Fruit fly (Drosophila melanogaster) whole organism, wandering third instar larva: ENCODE results near the gene ZnT35C.

Experiments used
- Abd-B ChIP-seq: fragments of >200 bp; optimal IDR thresholded peaks from 2 replicates; lab custom pipeline; 2017; ENCODE audit warnings: missing biosample characterization, missing genetic modification characterization
- CG32264 ChIP-seq: fragments of 200-800 bp; sonication (Bioruptor generic); optimal IDR thresholded peaks from 2 replicates; lab custom pipeline; 2016; ENCODE audit warnings: missing biosample characterization, missing genetic modification characterization
- CG9705 ChIP-seq: fragments of 200-800 bp; sonication (Bioruptor generic); optimal IDR thresholded peaks from 2 replicates; lab custom pipeline; 2018; ENCODE audit warnings: missing biosample characterization, mild to moderate bottlenecking, missing genetic modification characterization
- CrebA ChIP-seq: fragments of 200-800 bp; sonication (Bioruptor generic); optimal IDR thresholded peaks from 2 replicates; lab custom pipeline; 2016; ENCODE audit warnings: missing biosample characterization, mild to moderate bottlenecking, missing genetic modification characterization, borderline replicate concordance
- Dfd ChIP-seq: fragments of >200 bp; optimal IDR thresholded peaks from 2 replicates; lab custom pipeline; 2017; ENCODE audit warnings: missing biosample characterization, missing genetic modification characterization
- Dif ChIP-seq: fragments of 200-275, 200-300 bp; sonication (Bioruptor generic); optimal IDR thresholded peaks from 2 replicates; lab custom pipeline; 2018; ENCODE audit warnings: missing biosample characterization, missing genetic modification characterization; ENCODE audit not compliant: partially characterized antibody
- GATAd ChIP-seq: sonication (Bioruptor generic); optimal IDR thresholded peaks from 2 replicates; lab custom pipeline; 2016; ENCODE audit warnings: missing biosample characterization, missing genetic modification characterization
- HLH106 ChIP-seq: fragments of 200-800 bp; optimal IDR thresholded peaks from 3 replicates; lab custom pipeline; 2019; ENCODE audit warnings: missing biosample characterization, mild to moderate bottlenecking, missing genetic modification characterization, moderate library complexity
- Hnf4 ChIP-seq: fragments of 200-800 bp; sonication (Bioruptor generic); optimal IDR thresholded peaks from 2 replicates; lab custom pipeline; 2016; ENCODE audit warnings: missing biosample characterization, mild to moderate bottlenecking, missing genetic modification characterization
- Hr78 ChIP-seq: fragments of >200 bp; optimal IDR thresholded peaks from 2 replicates; lab custom pipeline; 2017; ENCODE audit warnings: missing biosample characterization, missing genetic modification characterization
- Hr83 ChIP-seq: fragments of 200-300 bp; sonication (Bioruptor generic); optimal IDR thresholded peaks from 2 replicates; lab custom pipeline; 2016; ENCODE audit warnings: missing biosample characterization, mild to moderate bottlenecking, missing genetic modification characterization, moderate library complexity; ENCODE audit not compliant: poor library complexity, severe bottlenecking
- Jra ChIP-seq: sonication (Bioruptor generic); optimal IDR thresholded peaks from 2 replicates; lab custom pipeline; 2016; ENCODE audit warnings: missing biosample characterization, missing genetic modification characterization
- Mio ChIP-seq: sonication (Bioruptor generic); optimal IDR thresholded peaks from 2 replicates; lab custom pipeline; 2016; ENCODE audit warnings: missing biosample characterization, missing genetic modification characterization
- N ChIP-seq: fragments of >200 bp; optimal IDR thresholded peaks from 2 replicates; lab custom pipeline; 2018; ENCODE audit warnings: missing biosample characterization, missing external identifiers, missing genetic modification characterization
- OdsH ChIP-seq: fragments of 200-800 bp; sonication (Bioruptor generic); optimal IDR thresholded peaks from 2 replicates; lab custom pipeline; 2016; ENCODE audit warnings: missing biosample characterization, mild to moderate bottlenecking, missing genetic modification characterization
- Rel ChIP-seq, 2 experiments: fragments of 200-800 bp; sonication (Bioruptor generic) in 1 of 2; optimal IDR thresholded peaks; 2 replicates in 1 of 2; 3 replicates in 1 of 2; lab custom pipeline; 2016 to 2019; ENCODE audit warnings: mild to moderate bottlenecking in 2 of 2, missing biosample characterization in 2 of 2, missing genetic modification characterization in 2 of 2, moderate library complexity in 1 of 2
- Sp1 ChIP-seq: fragments of 200-800 bp; sonication (Bioruptor generic); optimal IDR thresholded peaks from 3 replicates; lab custom pipeline; 2019; ENCODE audit warnings: missing biosample characterization, mild to moderate bottlenecking, missing genetic modification characterization, moderate library complexity
- Vsx2 ChIP-seq: fragments of 200-300, 225-300 bp; sonication (Bioruptor generic); optimal IDR thresholded peaks from 2 replicates; lab custom pipeline; 2018; ENCODE audit warnings: missing biosample characterization, missing genetic modification characterization; ENCODE audit not compliant: partially characterized antibody
- br ChIP-seq: fragments of 200-800 bp; sonication (Bioruptor generic); optimal IDR thresholded peaks from 2 replicates; lab custom pipeline; 2016; ENCODE audit warnings: missing biosample characterization, missing genetic modification characterization
- dl ChIP-seq, 2 experiments: fragments of 175-275, 200-275 bp in 1 of 2; fragments of 200-275 bp in 1 of 2; sonication (Bioruptor generic); optimal IDR thresholded peaks; lab custom pipeline; 2018; ENCODE audit warnings: mild to moderate bottlenecking in 2 of 2, missing biosample characterization in 2 of 2, missing genetic modification characterization in 2 of 2, moderate library complexity in 2 of 2; ENCODE audit not compliant: partially characterized antibody in 2 of 2, insufficient read depth in 1 of 2
- dmrt93B ChIP-seq: fragments of 200-800 bp; sonication (Bioruptor generic); optimal IDR thresholded peaks from 2 replicates; lab custom pipeline; 2018; ENCODE audit warnings: missing biosample characterization, mild to moderate bottlenecking, missing genetic modification characterization
- dsf ChIP-seq: sonication (Bioruptor generic); optimal IDR thresholded peaks from 2 replicates; lab custom pipeline; 2016; ENCODE audit warnings: missing biosample characterization, missing genetic modification characterization, borderline replicate concordance
- ey ChIP-seq: fragments of 200-800 bp; sonication (Bioruptor generic); optimal IDR thresholded peaks from 2 replicates; lab custom pipeline; 2016; ENCODE audit warnings: missing biosample characterization, missing genetic modification characterization
- foxo ChIP-seq, 2 experiments: fragments of 200-800 bp; sonication (Bioruptor generic); optimal IDR thresholded peaks; 2 replicates in 1 of 2; 3 replicates in 1 of 2; lab custom pipeline; 2016 to 2017; ENCODE audit warnings: missing biosample characterization in 2 of 2, missing genetic modification characterization in 2 of 2
- fru ChIP-seq: fragments of 200-800 bp; sonication (Bioruptor generic); optimal IDR thresholded peaks from 3 replicates; lab custom pipeline; 2016; ENCODE audit warnings: missing biosample characterization, mild to moderate bottlenecking, missing genetic modification characterization
- h ChIP-seq: fragments of 200-800 bp; sonication (Bioruptor generic); optimal IDR thresholded peaks from 3 replicates; lab custom pipeline; 2016; ENCODE audit warnings: missing biosample characterization, mild to moderate bottlenecking, missing genetic modification characterization
- jim ChIP-seq: fragments of 175-275, 200-325 bp; sonication (Bioruptor generic); optimal IDR thresholded peaks from 2 replicates; lab custom pipeline; 2016; ENCODE audit warnings: missing biosample characterization, mild to moderate bottlenecking, missing genetic modification characterization
- lola ChIP-seq: fragments of >200 bp; optimal IDR thresholded peaks from 2 replicates; lab custom pipeline; 2017; ENCODE audit warnings: missing biosample characterization, missing genetic modification characterization
- pan ChIP-seq: fragments of >200 bp; optimal IDR thresholded peaks from 2 replicates; lab custom pipeline; 2017
- psq ChIP-seq: fragments of 200-800 bp; sonication (Bioruptor generic); optimal IDR thresholded peaks from 3 replicates; lab custom pipeline; 2017; ENCODE audit warnings: missing biosample characterization, mild to moderate bottlenecking, missing genetic modification characterization, moderate library complexity
- rgr ChIP-seq: fragments of 200-800 bp; sonication (Bioruptor generic); optimal IDR thresholded peaks from 3 replicates; lab custom pipeline; 2016; ENCODE audit warnings: missing biosample characterization, mild to moderate bottlenecking, missing genetic modification characterization
- sv ChIP-seq: fragments of 200-800 bp; sonication (Bioruptor generic); optimal IDR thresholded peaks from 3 replicates; lab custom pipeline; 2016; ENCODE audit warnings: missing biosample characterization, missing genetic modification characterization
- tai ChIP-seq: sonication (Bioruptor generic); optimal IDR thresholded peaks from 2 replicates; lab custom pipeline; 2016; ENCODE audit warnings: missing biosample characterization, missing genetic modification characterization
- usp ChIP-seq: fragments of >200 bp; optimal IDR thresholded peaks from 2 replicates; lab custom pipeline; 2017; ENCODE audit warnings: missing biosample characterization, missing genetic modification characterization
- woc ChIP-seq: sonication (Bioruptor generic); optimal IDR thresholded peaks from 2 replicates; lab custom pipeline; 2016; ENCODE audit warnings: missing biosample characterization, mild to moderate bottlenecking, missing genetic modification characterization

Gene ZnT35C

DNA sequence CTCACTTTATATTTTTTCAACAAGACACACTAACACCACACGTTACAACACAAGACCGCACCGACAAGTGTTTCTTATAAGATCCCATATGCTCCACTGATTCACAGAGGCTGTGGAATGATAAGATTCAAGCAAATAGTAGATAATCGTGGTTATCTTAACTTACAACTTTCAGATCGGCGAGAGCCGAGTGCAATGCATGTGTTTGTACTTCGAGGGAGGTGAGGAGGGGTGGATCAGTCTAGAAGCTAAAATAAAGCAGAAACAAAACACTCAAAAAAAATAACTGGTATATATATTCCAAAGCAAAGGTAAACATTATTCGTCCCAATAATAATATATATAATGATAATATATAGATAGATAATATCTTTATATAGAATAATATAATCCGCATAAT is at the start of gene ZnT35C:
TSS of gene ZnT35C (minus strand) at position 101 of the 400 bp plus-strand sequence.
- TF ChIP-seq br (GFP tag; lab: Kevin White, UChicago), result no peak
- no peak for TF ChIP-seq ey (GFP tag; lab: Kevin White, UChicago)
- no peak for TF ChIP-seq jim (GFP tag; lab: Kevin White, UChicago)
- TF ChIP-seq tai (GFP tag; lab: Kevin White, UChicago), result no peak
- TF ChIP-seq Hr83 (GFP tag; lab: Kevin White, UChicago), result no peak
- TF ChIP-seq sv (GFP tag; lab: Kevin White, UChicago), result no peak
- no peak for TF ChIP-seq Hr78 (GFP tag; lab: Kevin White, UChicago)
- TF ChIP-seq GATAd, result no peak
- no peak for TF ChIP-seq Rel (GFP tag; optimal IDR thresholded peaks at IDR 0.05; lab: Kevin White, UChicago)
- no peak for TF ChIP-seq Rel (tag; optimal IDR thresholded peaks at IDR 0.05; lab: Kevin White, UChicago)
- no peak for TF ChIP-seq HLH106 (tag; lab: Kevin White, UChicago)
- no peak for TF ChIP-seq woc

DNA sequence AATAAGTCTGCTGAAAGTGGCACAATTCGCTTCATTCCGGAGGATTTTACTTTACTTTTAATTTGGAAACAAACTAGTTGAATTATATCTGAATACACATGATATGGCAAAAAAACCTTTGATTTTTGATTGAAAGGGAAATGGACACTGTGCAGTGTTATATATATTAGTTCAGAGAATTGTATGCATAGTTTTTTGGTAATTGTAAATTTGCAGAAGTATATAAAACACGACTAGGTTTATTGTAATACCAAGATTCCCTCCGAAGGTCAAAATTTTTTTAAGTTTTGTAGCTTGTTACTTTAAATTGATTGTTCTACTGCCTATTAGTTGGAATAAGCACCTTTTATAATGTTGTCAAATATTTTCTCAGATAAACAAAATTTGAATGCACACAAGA is 44.6 kb upstream of the ZnT35C start, which contains the start of gene CG15260:
TSS of gene CG15260 (minus strand) at position 101 of the 400 bp plus-strand sequence.
- no peak for TF ChIP-seq OdsH
- TF ChIP-seq CG9705 (GFP tag; lab: Kevin White, UChicago), result no peak
- TF ChIP-seq ey (GFP tag; lab: Kevin White, UChicago), result no peak
- no peak for TF ChIP-seq tai (GFP tag; lab: Kevin White, UChicago)
- no peak for TF ChIP-seq CrebA (GFP tag; lab: Kevin White, UChicago)
- TF ChIP-seq Mio (GFP tag; lab: Kevin White, UChicago), result no peak
- no peak for TF ChIP-seq Hnf4 (GFP tag; lab: Kevin White, UChicago)
- TF ChIP-seq GATAd, result no peak
- TF ChIP-seq Jra (GFP tag; lab: Kevin White, UChicago), result no peak
- no peak for TF ChIP-seq br (GFP tag; lab: Kevin White, UChicago)

DNA sequence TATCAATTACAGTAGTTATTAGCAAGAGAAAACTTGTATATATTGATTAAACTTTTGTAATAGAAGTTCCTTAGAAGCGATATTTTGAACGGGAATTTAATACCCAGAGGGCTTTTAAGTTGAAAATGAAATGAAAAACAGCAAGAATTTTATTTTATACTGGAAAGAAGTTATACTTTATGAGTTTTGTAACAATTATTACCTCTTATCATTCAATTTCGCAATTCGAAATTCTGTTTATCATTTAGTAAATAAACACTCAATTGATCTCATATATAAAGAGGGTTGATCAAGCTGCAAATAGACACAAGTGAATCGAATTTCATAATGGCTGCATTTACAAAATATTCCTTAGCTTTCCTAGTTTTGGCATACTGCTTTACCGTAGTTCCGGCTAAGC is 37.2 kb upstream of the ZnT35C start, which contains the start of gene CG15263:
TSS of gene CG15263 (plus strand) at position 301 of the 400 bp plus-strand sequence.
- TF ChIP-seq foxo (GFP tag; optimal IDR thresholded peaks at IDR 0.05; lab: Kevin White, UChicago), result no peak
- no peak for TF ChIP-seq HLH106 (tag; lab: Kevin White, UChicago)
- TF ChIP-seq fru, result no peak
- no peak for TF ChIP-seq CG32264
- TF ChIP-seq dsf (GFP tag; lab: Kevin White, UChicago), result no peak
- no peak for TF ChIP-seq Hnf4 (GFP tag; lab: Kevin White, UChicago)
- TF ChIP-seq, all 38 proteins: peak for 0

DNA sequence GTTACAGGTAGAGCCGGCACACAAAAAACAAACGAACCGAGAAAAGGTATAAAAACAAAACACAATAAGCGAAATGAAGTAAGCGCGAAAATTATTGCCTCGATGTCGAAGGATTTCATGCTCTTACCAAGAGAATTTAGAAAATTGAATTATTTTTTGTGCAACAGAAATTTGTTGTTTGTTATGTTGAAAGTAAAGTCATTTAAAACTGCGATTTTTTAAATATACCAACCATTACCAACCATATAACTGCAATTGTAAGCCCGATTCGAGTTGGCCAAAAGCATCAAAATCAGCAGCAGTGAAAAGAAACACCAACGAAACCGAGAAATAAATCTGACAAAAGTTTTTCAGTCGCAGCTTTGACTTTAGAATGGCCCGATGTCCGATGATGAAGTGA is 33.5 kb upstream of the ZnT35C start:
- no peak for TF ChIP-seq jim (GFP tag; lab: Kevin White, UChicago)
- peak; percentile 36 for TF ChIP-seq psq (GFP tag; lab: Kevin White, UChicago)
- peak; percentile 30 for TF ChIP-seq OdsH
- TF ChIP-seq ey (GFP tag; lab: Kevin White, UChicago), result peak; percentile 41
- TF ChIP-seq br (GFP tag; lab: Kevin White, UChicago), result peak; percentile 18
- no peak for TF ChIP-seq dl (GFP tag; optimal IDR thresholded peaks at IDR 0.05; lab: Kevin White, UChicago; ENCODE audit: insufficient read depth in 1 of 2, partially characterized antibody in 2 of 2)
- TF ChIP-seq CG32264, result no peak
- TF ChIP-seq dmrt93B, result peak; percentile 25
- peak; percentile 20 for TF ChIP-seq rgr (GFP tag; lab: Kevin White, UChicago)
- no peak for TF ChIP-seq CG9705 (GFP tag; lab: Kevin White, UChicago)
- no peak for TF ChIP-seq Dfd (GFP tag; lab: Kevin White, UChicago)
- no peak for TF ChIP-seq Hr83 (GFP tag; lab: Kevin White, UChicago)
- TF ChIP-seq foxo (GFP tag; optimal IDR thresholded peaks at IDR 0.05; lab: Kevin White, UChicago), result peak in 1 of 2 experiments; percentile 28
- TF ChIP-seq woc, result peak; percentile 31
- TF ChIP-seq N (GFP tag; lab: Kevin White, UChicago), result no peak
- TF ChIP-seq pan (lab: Kevin White, UChicago), result no peak
- TF ChIP-seq fru, result peak; percentile 52
- no peak for TF ChIP-seq Mio (GFP tag; lab: Kevin White, UChicago)
- TF ChIP-seq Hr78 (GFP tag; lab: Kevin White, UChicago), result no peak
- TF ChIP-seq HLH106 (tag; lab: Kevin White, UChicago), result peak; percentile 57
- no peak for TF ChIP-seq Vsx2 (GFP tag; lab: Kevin White, UChicago)
- TF ChIP-seq lola, result no peak
- TF ChIP-seq Rel (GFP tag; optimal IDR thresholded peaks at IDR 0.05; lab: Kevin White, UChicago), result no peak
- no peak for TF ChIP-seq Rel (tag; optimal IDR thresholded peaks at IDR 0.05; lab: Kevin White, UChicago)
- peak; percentile 41 for TF ChIP-seq h (GFP tag; lab: Kevin White, UChicago)
- no peak for TF ChIP-seq GATAd
- no peak for TF ChIP-seq usp (GFP tag; lab: Kevin White, UChicago)
- no peak for TF ChIP-seq dsf (GFP tag; lab: Kevin White, UChicago)
- no peak for TF ChIP-seq Abd-B (GFP tag; lab: Kevin White, UChicago)
- no peak for TF ChIP-seq tai (GFP tag; lab: Kevin White, UChicago)
- peak; percentile 69 for TF ChIP-seq Sp1
- no peak for TF ChIP-seq Dif
